Worm (Caenorhabditis elegans) whole organism, midembryonic: ENCODE results near the gene cpf-2.

ENCODE experiments used
- cog-1 ChIP-seq: sonication (generic microtip); optimal IDR thresholded peaks from 2 replicates; lab custom pipeline; 2016; ENCODE audit warnings: missing genetic modification characterization, missing compliant biosample characterization
- tab-1 ChIP-seq: fragments of 200-800 bp; sonication (Bioruptor generic); IDR thresholded peaks from 2 replicates; pipeline ENCODE4 v1.3.6; 2022; ENCODE audit warnings: missing genetic modification characterization, missing compliant biosample characterization

ce11 chrIII:13260344-13260743 lies 8.3 kb downstream of the cpf-2 start:
- no peak for TF ChIP-seq cog-1
- no peak for TF ChIP-seq tab-1 (GFP tag; lab: Robert Waterston, UW)
